Worm (Caenorhabditis elegans): ENCODE data around the gene K03H6.5.

ce11 chrIV:1550578-1550977 lies 14.4 kb upstream of the K03H6.5 start, which contains the start of gene tag-244:
- TF ChIP-seq sox-4 (tag; optimal IDR thresholded peaks at IDR 0.05) (no peak), pha-4 (tag; optimal IDR thresholded peaks at IDR 0.05) (no peak), tbx-2 (tag; optimal IDR thresholded peaks at IDR 0.05) (no peak), dve-1 (tag; optimal IDR thresholded peaks at IDR 0.05) (no peak)
